Fruit fly (Drosophila melanogaster) whole organism, wandering third instar larva: ENCODE results near the gene CG15452.

Experiments used
- CrebA ChIP-seq: fragments of 200-800 bp; sonication (Bioruptor generic); optimal IDR thresholded peaks from 2 replicates; lab custom pipeline; 2016; ENCODE audit warnings: missing biosample characterization, mild to moderate bottlenecking, missing genetic modification characterization, borderline replicate concordance
- HLH106 ChIP-seq: fragments of 200-800 bp; optimal IDR thresholded peaks from 3 replicates; lab custom pipeline; 2019; ENCODE audit warnings: missing biosample characterization, mild to moderate bottlenecking, missing genetic modification characterization, moderate library complexity
- Myc ChIP-seq: fragments of >200 bp; optimal IDR thresholded peaks from 2 replicates; lab custom pipeline; 2017
- N ChIP-seq: fragments of >200 bp; optimal IDR thresholded peaks from 2 replicates; lab custom pipeline; 2018; ENCODE audit warnings: missing biosample characterization, missing external identifiers, missing genetic modification characterization
- OdsH ChIP-seq: fragments of 200-800 bp; sonication (Bioruptor generic); optimal IDR thresholded peaks from 2 replicates; lab custom pipeline; 2016; ENCODE audit warnings: missing biosample characterization, mild to moderate bottlenecking, missing genetic modification characterization
- dmrt93B ChIP-seq: fragments of 200-800 bp; sonication (Bioruptor generic); optimal IDR thresholded peaks from 2 replicates; lab custom pipeline; 2018; ENCODE audit warnings: missing biosample characterization, mild to moderate bottlenecking, missing genetic modification characterization
- ey ChIP-seq: fragments of 200-800 bp; sonication (Bioruptor generic); optimal IDR thresholded peaks from 2 replicates; lab custom pipeline; 2016; ENCODE audit warnings: missing biosample characterization, missing genetic modification characterization
- fru ChIP-seq: fragments of 200-800 bp; sonication (Bioruptor generic); optimal IDR thresholded peaks from 3 replicates; lab custom pipeline; 2016; ENCODE audit warnings: missing biosample characterization, mild to moderate bottlenecking, missing genetic modification characterization
- sage ChIP-seq: fragments of 200-800 bp; sonication (Bioruptor generic); optimal IDR thresholded peaks from 2 replicates; lab custom pipeline; 2016; ENCODE audit warnings: missing biosample characterization, mild to moderate bottlenecking, missing genetic modification characterization
- sv ChIP-seq: fragments of 200-800 bp; sonication (Bioruptor generic); optimal IDR thresholded peaks from 3 replicates; lab custom pipeline; 2016; ENCODE audit warnings: missing biosample characterization, missing genetic modification characterization

DNA sequence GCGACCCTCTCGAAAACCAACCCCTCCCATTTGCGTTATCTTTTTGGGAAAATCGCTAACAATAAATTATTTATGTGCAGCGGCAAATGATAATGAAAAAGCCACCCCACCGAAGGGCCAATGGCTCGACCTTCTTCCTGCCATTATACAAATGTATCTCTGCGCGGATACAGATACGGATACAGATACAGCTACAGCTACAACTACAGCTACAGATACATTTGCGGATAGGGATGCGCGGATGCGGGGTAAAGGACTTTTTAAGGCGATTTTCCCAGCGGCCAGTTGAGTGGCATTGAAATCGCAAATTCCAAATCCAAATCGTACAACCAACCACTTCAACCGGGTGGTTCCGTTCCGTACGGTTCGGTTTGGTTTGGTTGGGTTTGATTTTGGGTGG lies 36.1 kb downstream of the CG15452 start:
- TF ChIP-seq dmrt93B (GFP tag; lab: Kevin White, UChicago) (no peak), Myc (lab: Kevin White, UChicago) (no peak), sv (GFP tag; lab: Kevin White, UChicago) (no peak), OdsH (no peak), HLH106 (tag; lab: Kevin White, UChicago) (no peak), N (no peak), fru (no peak), ey (GFP tag; lab: Kevin White, UChicago) (no peak), sage (GFP tag; lab: Kevin White, UChicago) (no peak), CrebA (GFP tag; lab: Kevin White, UChicago) (no peak)
